Worm (Caenorhabditis elegans) whole organism, L4 larva: Measurements from ENCODE around the gene snpc-3.4.

ENCODE experiments used
- D1046.2 ChIP-seq: fragments of 200-800 bp; sonication (Bioruptor generic); IDR thresholded peaks from 2 replicates; pipeline ENCODE4 v1.3.6; 2022; ENCODE audit warnings: missing genetic modification characterization, missing compliant biosample characterization
- F37D6.2 ChIP-seq: sonication (generic microtip); optimal IDR thresholded peaks from 2 replicates; lab custom pipeline; 2016; ENCODE audit warnings: mild to moderate bottlenecking, missing genetic modification characterization, missing compliant biosample characterization
- F49E8.2 ChIP-seq: sonication (generic microtip); optimal IDR thresholded peaks from 2 replicates; lab custom pipeline; 2016; ENCODE audit warnings: missing compliant biosample characterization, mild to moderate bottlenecking, missing genetic modification characterization, borderline replicate concordance
- Y75B8A.6 ChIP-seq: fragments of 200-800 bp; sonication (Bioruptor generic); IDR thresholded peaks from 2 replicates; pipeline ENCODE4 v1.3.6; 2022; ENCODE audit warnings: missing genetic modification reagents, missing genetic modification characterization, missing compliant biosample characterization
- aha-1 ChIP-seq: fragments of 150-350 bp; peaks from one replicate; lab custom pipeline; 2014; ENCODE audit warnings: missing biosample characterization, missing genetic modification characterization
- ceh-28 ChIP-seq: fragments of 150-350 bp; optimal IDR thresholded peaks from 2 replicates; lab custom pipeline; 2014; ENCODE audit warnings: missing biosample characterization, missing genetic modification reagents, missing genetic modification characterization
- daf-19 ChIP-seq: fragments of 200-800 bp; sonication (Bioruptor generic); conservative IDR thresholded peaks from 2 replicates; pipeline ENCODE4 v1.3.6; 2022; ENCODE audit warnings: missing genetic modification characterization, missing compliant biosample characterization
- dmd-6 ChIP-seq: fragments of 200-800 bp; sonication (Bioruptor generic); IDR thresholded peaks from 2 replicates; pipeline ENCODE4 v1.3.6; 2022; ENCODE audit warnings: missing genetic modification reagents, missing genetic modification characterization, missing compliant biosample characterization
- dpl-1 ChIP-seq: fragments of 150-350 bp; optimal IDR thresholded peaks from 2 replicates; lab custom pipeline; 2014; ENCODE audit warnings: missing biosample characterization, missing genetic modification reagents, missing genetic modification characterization
- duxl-1 ChIP-seq: sonication (generic microtip); optimal IDR thresholded peaks from 2 replicates; lab custom pipeline; 2016; ENCODE audit warnings: mild to moderate bottlenecking, missing genetic modification characterization, moderate library complexity, missing compliant biosample characterization; ENCODE audit not compliant: poor library complexity
- egl-27 ChIP-seq: sonication (generic microtip); optimal IDR thresholded peaks from 3 replicates; lab custom pipeline; 2017; ENCODE audit warnings: missing biosample characterization, missing genetic modification reagents, missing genetic modification characterization
- egl-43 ChIP-seq: fragments of 200-800 bp; sonication (Bioruptor generic); IDR thresholded peaks from 2 replicates; pipeline ENCODE4 v1.3.6; 2022; ENCODE audit warnings: missing genetic modification reagents, missing genetic modification characterization, missing compliant biosample characterization
- fkh-10 ChIP-seq: fragments of 150-350 bp; optimal IDR thresholded peaks from 2 replicates; lab custom pipeline; 2014; ENCODE audit warnings: missing biosample characterization, missing genetic modification reagents, missing genetic modification characterization
- fos-1 ChIP-seq: fragments of 150-350 bp; optimal IDR thresholded peaks from 2 replicates; lab custom pipeline; 2014; ENCODE audit warnings: missing biosample characterization, missing genetic modification characterization
- hlh-30 ChIP-seq: sonication (generic microtip); optimal IDR thresholded peaks from 2 replicates; lab custom pipeline; 2017; ENCODE audit warnings: antibody characterized with exemption, mild to moderate bottlenecking, missing genetic modification characterization, missing compliant biosample characterization; ENCODE audit not compliant: insufficient read depth
- lin-1 ChIP-seq: fragments of 200-800 bp; sonication (Bioruptor generic); IDR thresholded peaks from 2 replicates; pipeline ENCODE4 v1.3.6; 2022; ENCODE audit warnings: missing genetic modification reagents, missing genetic modification characterization, missing compliant biosample characterization
- lin-15B ChIP-seq: fragments of 150-350 bp; sonication (generic microtip); optimal IDR thresholded peaks from 3 replicates; lab custom pipeline; 2014; ENCODE audit warnings: missing biosample characterization, missing genetic modification characterization
- lsy-2 ChIP-seq, 2 experiments: fragments of 150-350 bp in 1 of 2; sonication (generic microtip) in 1 of 2; optimal IDR thresholded peaks; 2 replicates each; lab custom pipeline; 2014 to 2017; ENCODE audit warnings: missing biosample characterization in 2 of 2, missing genetic modification characterization in 2 of 2
- madf-9 ChIP-seq: fragments of 200-800 bp; sonication (Bioruptor generic); conservative IDR thresholded peaks from 2 replicates; pipeline ENCODE4 v1.3.6; 2022; ENCODE audit warnings: missing genetic modification reagents, missing genetic modification characterization, missing compliant biosample characterization
- mep-1 ChIP-seq: fragments of 150-350 bp; sonication (generic microtip); optimal IDR thresholded peaks from 3 replicates; lab custom pipeline; 2014; ENCODE audit warnings: missing biosample characterization, missing genetic modification characterization
- mes-2 ChIP-seq: sonication (generic microtip); optimal IDR thresholded peaks from 2 replicates; lab custom pipeline; 2016; ENCODE audit warnings: missing genotype, mild to moderate bottlenecking, missing genetic modification characterization, missing compliant biosample characterization; ENCODE audit not compliant: poor library complexity, severe bottlenecking
- mxl-2 ChIP-seq: fragments of 200-800 bp; sonication (Bioruptor generic); conservative IDR thresholded peaks from 2 replicates; pipeline ENCODE4 v1.3.6; 2022; ENCODE audit warnings: missing genetic modification reagents, missing genetic modification characterization, missing compliant biosample characterization
- mxl-3 ChIP-seq: fragments of 200-800 bp; sonication (Bioruptor generic); optimal IDR thresholded peaks from 2 replicates; lab custom pipeline; 2018; ENCODE audit warnings: mild to moderate bottlenecking, missing genetic modification characterization, missing compliant biosample characterization
- nhr-42 ChIP-seq: fragments of 200-800 bp; sonication (Bioruptor generic); IDR thresholded peaks from 2 replicates; pipeline ENCODE4 v1.3.6; 2022; ENCODE audit warnings: missing genetic modification characterization, missing compliant biosample characterization
- nhr-76 ChIP-seq: fragments of 150-350 bp; optimal IDR thresholded peaks from 2 replicates; lab custom pipeline; 2014; ENCODE audit warnings: missing biosample characterization, missing genetic modification characterization
- nhr-77 ChIP-seq: fragments of 150-350 bp; optimal IDR thresholded peaks from 2 replicates; lab custom pipeline; 2014; ENCODE audit warnings: missing biosample characterization, missing genetic modification characterization
- pha-4 ChIP-seq, 2 experiments: fragments of 150-350 bp in 1 of 2; fragments of 200-800 bp in 1 of 2; sonication (Bioruptor generic) in 1 of 2; IDR thresholded peaks in 1 of 2; optimal IDR thresholded peaks in 1 of 2; 2 replicates each; pipeline versions ENCODE4 v1.3.6 to Lab custom; 2014 to 2022; ENCODE audit warnings: missing genetic modification characterization in 2 of 2, missing genetic modification reagents in 2 of 2, missing biosample characterization in 1 of 2, missing compliant biosample characterization in 1 of 2
- rbr-2 ChIP-seq: sonication (generic microtip); optimal IDR thresholded peaks from 2 replicates; lab custom pipeline; 2016; ENCODE audit warnings: missing genotype, missing genetic modification characterization, missing compliant biosample characterization
- set-16 ChIP-seq: fragments of 200-800 bp; sonication (Bioruptor generic); IDR thresholded peaks from 2 replicates; pipeline ENCODE4 v1.3.6; 2022; ENCODE audit warnings: missing genetic modification reagents, missing genetic modification characterization, missing compliant biosample characterization
- tag-97 ChIP-seq: fragments of 200-800 bp; sonication (Bioruptor generic); IDR thresholded peaks from 2 replicates; pipeline ENCODE4 v1.3.6; 2022; ENCODE audit warnings: missing genetic modification characterization, missing compliant biosample characterization
- unc-130 ChIP-seq: sonication (generic microtip); optimal IDR thresholded peaks from 2 replicates; lab custom pipeline; 2016; ENCODE audit warnings: missing genetic modification reagents, missing genetic modification characterization, missing compliant biosample characterization
- unc-39 ChIP-seq: sonication (generic microtip); optimal IDR thresholded peaks from 2 replicates; lab custom pipeline; 2017; ENCODE audit warnings: missing biosample characterization, missing genetic modification characterization
- unc-62 ChIP-seq, 3 experiments: fragments of 150-350 bp in 1 of 3; sonication (generic microtip); optimal IDR thresholded peaks in 2 of 3; peaks in 1 of 3; 1 replicate in 1 of 3; 2 replicates in 2 of 3; lab custom pipeline; 2014 to 2017; ENCODE audit warnings: missing biosample characterization in 3 of 3, missing genetic modification characterization in 3 of 3, missing genetic modification reagents in 3 of 3, missing genotype in 1 of 3
- zip-2 ChIP-seq: fragments of 150-350 bp; optimal IDR thresholded peaks from 2 replicates; lab custom pipeline; 2014; ENCODE audit warnings: missing biosample characterization, missing genetic modification characterization
- ztf-7 ChIP-seq: fragments of 150-350 bp; optimal IDR thresholded peaks from 2 replicates; lab custom pipeline; 2014; ENCODE audit warnings: missing biosample characterization, missing genetic modification characterization

Gene snpc-3.4

ce11 chrIII:4063724-4064123 lies 43.9 kb downstream of the snpc-3.4 start (continued):
- TF ChIP-seq F49E8.2 (tag; lab: Kevin White, UChicago), result no peak
- TF ChIP-seq nhr-76 (tag; lab: Kevin White, UChicago), result no peak
- 0 out of 2 replicates have a peak, but pooled peaks have one; percentile 11 for TF ChIP-seq D1046.2 (GFP tag; lab: Robert Waterston, UW)
- TF ChIP-seq mep-1 (tag; lab: Kevin White, UChicago), result peak; percentile 54
- TF ChIP-seq ceh-28 (tag; lab: Kevin White, UChicago), result peak; percentile 8
- TF ChIP-seq F37D6.2 (tag; lab: Kevin White, UChicago), result peak; percentile 51
- peak; percentile 72 for TF ChIP-seq rbr-2
- no peak for TF ChIP-seq tag-97 (GFP tag; lab: Robert Waterston, UW)
- peak in 1 of 2 experiments; percentile 79 for TF ChIP-seq unc-62 (GFP tag; optimal IDR thresholded peaks at IDR 0.05 in 1 of 2; lab: Kevin White, UChicago)
- TF ChIP-seq unc-62 (tag; optimal IDR thresholded peaks at IDR 0.05; lab: Kevin White, UChicago), result no peak
- TF ChIP-seq madf-9 (GFP tag; lab: Robert Waterston, UW), result no peak
- no peak for TF ChIP-seq ztf-7 (tag; lab: Kevin White, UChicago)
- TF ChIP-seq duxl-1 (tag; lab: Kevin White, UChicago), result no peak
- no peak for TF ChIP-seq fos-1 (tag; lab: Kevin White, UChicago)
- peak; percentile 69; the same call in 1 of the 2 replicates for TF ChIP-seq egl-43 (GFP tag; lab: Robert Waterston, UW)
- peak; percentile 80 for TF ChIP-seq aha-1
- no peak for TF ChIP-seq lin-15B (tag; lab: Kevin White, UChicago)
- TF ChIP-seq daf-19 (GFP tag; lab: Robert Waterston, UW), result no peak
- no peak for TF ChIP-seq nhr-77 (tag; lab: Kevin White, UChicago)
- no peak for TF ChIP-seq unc-39 (tag; lab: Kevin White, UChicago)
- TF ChIP-seq dpl-1 (GFP tag; lab: Kevin White, UChicago), result no peak
- no peak for TF ChIP-seq unc-130 (GFP tag; lab: Kevin White, UChicago)
- no peak for TF ChIP-seq lin-1 (GFP tag; lab: Robert Waterston, UW)
- TF ChIP-seq zip-2 (tag; lab: Kevin White, UChicago), result no peak
- 0 out of 2 replicates have a peak, but pooled peaks have one; percentile 7 for TF ChIP-seq dmd-6 (GFP tag; lab: Robert Waterston, UW)
- TF ChIP-seq set-16, result peak; percentile 72
- peak; percentile 49 for TF ChIP-seq mes-2 (tag; lab: Kevin White, UChicago)
- no peak for TF ChIP-seq pha-4 (GFP tag; IDR thresholded peaks at IDR 0.05; lab: Robert Waterston, UW)
- TF ChIP-seq pha-4 (tag; optimal IDR thresholded peaks at IDR 0.05; lab: Kevin White, UChicago), result no peak
- peak; percentile 18 for TF ChIP-seq hlh-30 (tag; lab: Kevin White, UChicago)
- TF ChIP-seq mxl-2 (GFP tag; lab: Robert Waterston, UW), result no peak
- TF ChIP-seq lsy-2 (tag; optimal IDR thresholded peaks at IDR 0.05; lab: Kevin White, UChicago), result peak; percentile 46 to 48

ce11 chrIII:4066333-4066732 lies 46.5 kb downstream of the snpc-3.4 start, which contains the start of gene unc-79:
Gene unc-79, plus strand, starts transcription at chrIII:4066633.
- peak; percentile 39 for TF ChIP-seq fkh-10 (GFP tag; lab: Kevin White, UChicago)
- no peak for TF ChIP-seq nhr-77 (tag; lab: Kevin White, UChicago)
- no peak for TF ChIP-seq mxl-3 (GFP tag; lab: Kevin White, UChicago)
- TF ChIP-seq unc-62 (GFP tag; optimal IDR thresholded peaks at IDR 0.05 in 1 of 2; lab: Kevin White, UChicago), result no peak
- TF ChIP-seq unc-62 (tag; optimal IDR thresholded peaks at IDR 0.05; lab: Kevin White, UChicago), result no peak

- TF ChIP-seq egl-27 (tag; lab: Kevin White, UChicago) (no peak), mep-1 (tag; lab: Kevin White, UChicago) (no peak), dpl-1 (GFP tag; lab: Kevin White, UChicago) (no peak), Y75B8A.6 (no peak), set-16 (peak; percentile 51), nhr-42 (no peak), ztf-7 (tag; lab: Kevin White, UChicago) (no peak)
Measured at ce11 chrIII:4068120-4068519, 48.3 kb downstream of the snpc-3.4 start.
